Fruit fly (Drosophila melanogaster): ENCODE results near the gene CG31855.
A peak's percentile ranks its signal among the peaks of the same experiment; 100 is the strongest.

- TF ChIP-seq CG4496 (GFP tag; IDR thresholded peaks at IDR 0.05) = peak; percentile 96
- peak; percentile 63 for TF ChIP-seq CG10348 (GFP tag; IDR thresholded peaks at IDR 0.05)
- peak; percentile 94 for TF ChIP-seq CG17806 (tag; optimal IDR thresholded peaks at IDR 0.05)
- peak; percentile 93 for TF ChIP-seq Ets98B (GFP tag; IDR thresholded peaks at IDR 0.05)
- no peak for TF ChIP-seq CG13204 (GFP tag; optimal IDR thresholded peaks at IDR 0.05)
- TF ChIP-seq gl (tag; optimal IDR thresholded peaks at IDR 0.05) = peak; percentile 77
- no peak for TF ChIP-seq CG14655 (GFP tag; optimal IDR thresholded peaks at IDR 0.05)
- peak; percentile 93 for TF ChIP-seq CG15710 (tag; optimal IDR thresholded peaks at IDR 0.05)
- TF ChIP-seq Snoo (tag; optimal IDR thresholded peaks at IDR 0.05) = peak; percentile 95
- TF ChIP-seq CG34367 (tag; optimal IDR thresholded peaks at IDR 0.05) = peak; percentile 88
- TF ChIP-seq CG8301 (tag; optimal IDR thresholded peaks at IDR 0.05) = peak; percentile 89
Observed at dm6 chr2L:13387255-13387654, 18.3 kb downstream of the CG31855 start, which contains the start of the genes Ing5 and CG7099.

Data from whole organism, pupa.